Worm (Caenorhabditis elegans): Measurements from ENCODE around the gene T06E6.15.

- TF ChIP-seq tab-1 (GFP tag; IDR thresholded peaks at IDR 0.05) (no peak), ref-1 (GFP tag; conservative IDR thresholded peaks at IDR 0.05) (no peak), klf-2 (GFP tag; conservative IDR thresholded peaks at IDR 0.05) (no peak), ztf-29 (GFP tag; IDR thresholded peaks at IDR 0.05) (no peak), ztf-23 (GFP tag; IDR thresholded peaks at IDR 0.05) (no peak), med-1 (GFP tag; optimal IDR thresholded peaks at IDR 0.05; ENCODE audit: insufficient read depth) (no peak), flt-1 (GFP tag; IDR thresholded peaks at IDR 0.05) (no peak)
These were observed 4.7 kb downstream of the T06E6.15 start, which contains the start of gene T06E6.1 for ce11 chrV:15394906-15395305.

Measured in whole organism, midembryonic.